Worm (Caenorhabditis elegans) whole organism, L1 larva: ENCODE measurements around the gene H28G03.3.

ENCODE experiments used
- C16A3.4 ChIP-seq: fragments of 150-350 bp; optimal IDR thresholded peaks from 2 replicates; lab custom pipeline; 2014; ENCODE audit warnings: missing biosample characterization, missing genetic modification characterization
- C34B4.2 ChIP-seq: sonication (generic microtip); optimal IDR thresholded peaks from 2 replicates; lab custom pipeline; 2017; ENCODE audit warnings: mild to moderate bottlenecking, missing genetic modification characterization, missing compliant biosample characterization
- Y116A8C.19 ChIP-seq: sonication (generic microtip); optimal IDR thresholded peaks from 2 replicates; lab custom pipeline; 2016; ENCODE audit warnings: missing compliant biosample characterization, missing genetic modification characterization, borderline replicate concordance
- alr-1 ChIP-seq: fragments of 200-800 bp; sonication (Bioruptor generic); optimal IDR thresholded peaks from 2 replicates; lab custom pipeline; 2018; ENCODE audit warnings: borderline replicate concordance, mild to moderate bottlenecking, missing genetic modification characterization, missing compliant biosample characterization
- aly-2 ChIP-seq: fragments of 150-350 bp; optimal IDR thresholded peaks from 2 replicates; lab custom pipeline; 2014; ENCODE audit warnings: missing biosample characterization, missing genetic modification characterization
- ama-1 ChIP-seq: fragments of 150-350 bp; optimal IDR thresholded peaks from 2 replicates; lab custom pipeline; 2014
- blmp-1 ChIP-seq: fragments of 150-350 bp; optimal IDR thresholded peaks from 2 replicates; lab custom pipeline; 2014; ENCODE audit warnings: missing biosample characterization, missing genetic modification characterization
- ceh-63 ChIP-seq: fragments of 200-800 bp; sonication (Bioruptor generic); optimal IDR thresholded peaks from 2 replicates; lab custom pipeline; 2018; ENCODE audit warnings: mild to moderate bottlenecking, missing genetic modification characterization, missing compliant biosample characterization
- ceh-90 ChIP-seq: sonication (generic microtip); optimal IDR thresholded peaks from 2 replicates; lab custom pipeline; 2016; ENCODE audit warnings: missing genetic modification characterization, missing compliant biosample characterization
- ces-1 ChIP-seq: fragments of 150-350 bp; optimal IDR thresholded peaks from 2 replicates; lab custom pipeline; 2014; ENCODE audit warnings: missing biosample characterization, missing genetic modification reagents, missing genetic modification characterization
- dpl-1 ChIP-seq, 3 experiments: fragments of 150-350 bp in 2 of 3; sonication (generic microtip) in 1 of 3; optimal IDR thresholded peaks; 2 replicates each; lab custom pipeline; 2014 to 2017; ENCODE audit warnings: missing biosample characterization in 3 of 3, missing genetic modification characterization in 3 of 3, missing genetic modification reagents in 3 of 3
- dsc-1 ChIP-seq: sonication (generic microtip); optimal IDR thresholded peaks from 2 replicates; lab custom pipeline; 2016; ENCODE audit warnings: mild to moderate bottlenecking, missing genetic modification characterization, missing compliant biosample characterization
- efl-1 ChIP-seq, 4 experiments: fragments of 150-350 bp; optimal IDR thresholded peaks in 3 of 4; peaks in 1 of 4; 1 replicate in 1 of 4; 2 replicates in 3 of 4; lab custom pipeline; 2014; ENCODE audit warnings: missing biosample characterization in 2 of 4, missing genetic modification characterization in 2 of 4, missing genetic modification reagents in 2 of 4
- efl-3 ChIP-seq: fragments of 200-800 bp; sonication (Bioruptor generic); optimal IDR thresholded peaks from 2 replicates; lab custom pipeline; 2018; ENCODE audit warnings: mild to moderate bottlenecking, missing genetic modification characterization, missing compliant biosample characterization
- elt-3 ChIP-seq, 6 experiments: fragments of 150-350 bp in 1 of 6; sonication (generic microtip); optimal IDR thresholded peaks; 2 replicates each; lab custom pipeline; 2017 to 2018; ENCODE audit warnings: missing biosample characterization in 6 of 6, missing genetic modification characterization in 6 of 6, inconsistent platforms in 1 of 6
- fkh-10 ChIP-seq: sonication (generic microtip); optimal IDR thresholded peaks from 2 replicates; lab custom pipeline; 2017; ENCODE audit warnings: missing biosample characterization, missing genetic modification reagents, missing genetic modification characterization
- fkh-8 ChIP-seq: sonication (generic microtip); optimal IDR thresholded peaks from 2 replicates; lab custom pipeline; 2016; ENCODE audit warnings: mild to moderate bottlenecking, missing genetic modification characterization, missing compliant biosample characterization
- grh-1 ChIP-seq: fragments of 200-800 bp; sonication (Bioruptor generic); IDR thresholded peaks from 2 replicates; pipeline ENCODE4 v1.3.6; 2022; ENCODE audit warnings: missing genetic modification reagents, missing genetic modification characterization, missing compliant biosample characterization
- hpl-2 ChIP-seq: fragments of 150-350 bp; optimal IDR thresholded peaks from 2 replicates; lab custom pipeline; 2014; ENCODE audit warnings: missing biosample characterization, missing genetic modification reagents, missing genetic modification characterization
- irx-1 ChIP-seq: sonication (generic microtip); optimal IDR thresholded peaks from 2 replicates; lab custom pipeline; 2016; ENCODE audit warnings: missing genetic modification characterization, missing compliant biosample characterization
- isw-1 ChIP-seq: fragments of 200-800 bp; sonication (Bioruptor generic); IDR thresholded peaks from 2 replicates; pipeline ENCODE4 v1.3.6; 2022; ENCODE audit warnings: missing genetic modification characterization, missing compliant biosample characterization
- lin-13 ChIP-seq: fragments of 150-350 bp; optimal IDR thresholded peaks from 2 replicates; lab custom pipeline; 2014; ENCODE audit warnings: missing biosample characterization, missing genetic modification reagents, missing genetic modification characterization
- lin-14 ChIP-seq: fragments of 200-800 bp; sonication (Bioruptor generic); optimal IDR thresholded peaks from 2 replicates; lab custom pipeline; 2018; ENCODE audit warnings: mild to moderate bottlenecking, missing genetic modification characterization, moderate library complexity, missing compliant biosample characterization
- lin-35 ChIP-seq, 2 experiments: fragments of 150-350 bp; optimal IDR thresholded peaks; 2 replicates each; lab custom pipeline; 2014; ENCODE audit warnings: missing biosample characterization in 2 of 2, missing genetic modification characterization in 2 of 2, missing genetic modification reagents in 2 of 2
- lsy-2 ChIP-seq, 2 experiments: fragments of 150-350 bp; optimal IDR thresholded peaks; 2 replicates each; lab custom pipeline; 2014; ENCODE audit warnings: missing biosample characterization in 2 of 2, missing genetic modification characterization in 2 of 2
- mep-1 ChIP-seq: fragments of 150-350 bp; optimal IDR thresholded peaks from 2 replicates; lab custom pipeline; 2014; ENCODE audit warnings: missing biosample characterization, missing genetic modification characterization
- nhr-11 ChIP-seq: fragments of 150-350 bp; optimal IDR thresholded peaks from 2 replicates; lab custom pipeline; 2014; ENCODE audit warnings: missing biosample characterization, missing genetic modification characterization
- nhr-12 ChIP-seq: sonication (generic microtip); optimal IDR thresholded peaks from 2 replicates; lab custom pipeline; 2017; ENCODE audit warnings: missing biosample characterization, missing genetic modification characterization
- nhr-20 ChIP-seq: sonication (generic microtip); optimal IDR thresholded peaks from 2 replicates; lab custom pipeline; 2016; ENCODE audit warnings: mild to moderate bottlenecking, missing genetic modification characterization, missing compliant biosample characterization
- nhr-237 ChIP-seq: fragments of 150-350 bp; optimal IDR thresholded peaks from 2 replicates; lab custom pipeline; 2014; ENCODE audit warnings: missing biosample characterization, missing genetic modification characterization
- nhr-47 ChIP-seq: sonication (generic microtip); optimal IDR thresholded peaks from 2 replicates; lab custom pipeline; 2016; ENCODE audit warnings: mild to moderate bottlenecking, missing genetic modification characterization, moderate library complexity, missing compliant biosample characterization
- nhr-71 ChIP-seq: sonication (generic microtip); optimal IDR thresholded peaks from 2 replicates; lab custom pipeline; 2016; ENCODE audit warnings: mild to moderate bottlenecking, missing genetic modification characterization, moderate library complexity, missing compliant biosample characterization
- nhr-76 ChIP-seq: sonication (generic microtip); optimal IDR thresholded peaks from 2 replicates; lab custom pipeline; 2017; ENCODE audit warnings: missing biosample characterization, missing genetic modification characterization
- pag-3 ChIP-seq: sonication (generic microtip); optimal IDR thresholded peaks from 2 replicates; lab custom pipeline; 2017; ENCODE audit warnings: missing genetic modification characterization, mild to moderate bottlenecking, missing compliant biosample characterization, antibody characterized with exemption, borderline replicate concordance; ENCODE audit not compliant: insufficient read depth
- pax-3 ChIP-seq: fragments of 200-800 bp; sonication (Bioruptor generic); optimal IDR thresholded peaks from 2 replicates; lab custom pipeline; 2018; ENCODE audit warnings: mild to moderate bottlenecking, missing genetic modification characterization, moderate library complexity, missing compliant biosample characterization
- pqm-1 ChIP-seq: sonication (generic microtip); optimal IDR thresholded peaks from 3 replicates; lab custom pipeline; 2017; ENCODE audit warnings: missing biosample characterization, missing genetic modification characterization
- rnt-1 ChIP-seq: sonication (generic microtip); optimal IDR thresholded peaks from 2 replicates; lab custom pipeline; 2016; ENCODE audit warnings: mild to moderate bottlenecking, missing genetic modification characterization, moderate library complexity, missing compliant biosample characterization
- skn-1 ChIP-seq: fragments of 150-350 bp; optimal IDR thresholded peaks from 2 replicates; lab custom pipeline; 2014; ENCODE audit warnings: missing biosample characterization, missing genetic modification characterization
- snu-23 ChIP-seq: sonication (generic microtip); optimal IDR thresholded peaks from 2 replicates; lab custom pipeline; 2016; ENCODE audit warnings: missing genetic modification characterization, missing compliant biosample characterization
- sptf-1 ChIP-seq: fragments of 150-350 bp; optimal IDR thresholded peaks from 2 replicates; lab custom pipeline; 2014; ENCODE audit warnings: missing biosample characterization, missing genetic modification characterization
- swsn-7 ChIP-seq: sonication (generic microtip); optimal IDR thresholded peaks from 2 replicates; lab custom pipeline; 2016; ENCODE audit warnings: missing genetic modification characterization, missing compliant biosample characterization
- unc-62 ChIP-seq: fragments of 150-350 bp; optimal IDR thresholded peaks from 2 replicates; lab custom pipeline; 2014; ENCODE audit warnings: missing biosample characterization, missing genetic modification reagents, missing genetic modification characterization
- vab-15 ChIP-seq: sonication (generic microtip); optimal IDR thresholded peaks from 2 replicates; lab custom pipeline; 2017; ENCODE audit warnings: missing genotype, mild to moderate bottlenecking, missing genetic modification characterization, missing compliant biosample characterization
- zip-4 ChIP-seq: fragments of 200-800 bp; sonication (Bioruptor generic); optimal IDR thresholded peaks from 2 replicates; lab custom pipeline; 2018; ENCODE audit warnings: mild to moderate bottlenecking, missing genetic modification characterization, moderate library complexity, missing compliant biosample characterization
- ztf-11 ChIP-seq, 2 experiments: sonication (generic microtip); optimal IDR thresholded peaks; 2 replicates each; lab custom pipeline; 2016 to 2017; ENCODE audit warnings: missing genetic modification characterization in 2 of 2, missing biosample characterization in 1 of 2, missing compliant biosample characterization in 1 of 2
- ztf-4 ChIP-seq: fragments of 150-350 bp; optimal IDR thresholded peaks from 2 replicates; lab custom pipeline; 2014; ENCODE audit warnings: missing biosample characterization, missing genetic modification characterization

H28G03.3 gene

DNA sequence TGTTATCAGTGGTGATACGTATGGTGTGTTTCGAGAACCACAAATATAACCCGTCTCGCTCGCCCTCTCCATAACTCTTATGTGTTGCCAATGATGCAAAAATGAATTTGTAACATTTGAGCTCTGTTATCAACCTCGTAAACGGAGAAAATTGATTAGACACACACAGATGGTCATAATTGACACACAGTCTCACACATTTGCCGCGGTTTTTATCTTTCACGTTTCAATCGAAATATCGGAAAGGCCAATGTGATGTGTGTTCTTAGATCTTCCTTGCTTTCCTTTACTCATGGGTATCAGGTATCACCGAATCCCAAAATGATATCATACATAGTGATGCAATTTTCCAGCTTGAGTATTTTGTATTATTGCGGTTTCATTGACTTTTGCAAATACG is 12.6 kb downstream of the H28G03.3 start (continued):
- TF ChIP-seq isw-1 (GFP tag; lab: Robert Waterston, UW) (no peak), ama-1 (lab: Kevin White, UChicago) (no peak), nhr-71 (tag; lab: Kevin White, UChicago) (peak; percentile 57), ceh-63 (GFP tag; lab: Kevin White, UChicago) (no peak), lin-35 (GFP tag; optimal IDR thresholded peaks at IDR 0.05; lab: Kevin White, UChicago) (peak in 1 of 2 experiments; percentile 65), grh-1 (GFP tag; lab: Robert Waterston, UW) (no peak), mep-1 (tag; lab: Kevin White, UChicago) (peak; percentile 26), aly-2 (tag; lab: Kevin White, UChicago) (no peak), pqm-1 (tag; lab: Kevin White, UChicago) (no peak), C16A3.4 (no peak), lin-13 (GFP tag; lab: Kevin White, UChicago) (no peak), nhr-47 (tag; lab: Kevin White, UChicago) (no peak), lsy-2 (tag; optimal IDR thresholded peaks at IDR 0.05; lab: Kevin White, UChicago) (peak in 1 of 2 experiments; percentile 29), dpl-1 (GFP tag; optimal IDR thresholded peaks at IDR 0.05; lab: Kevin White, UChicago) (no peak), nhr-76 (tag; lab: Kevin White, UChicago) (no peak), nhr-20 (tag; lab: Kevin White, UChicago) (peak; percentile 54), ztf-4 (no peak), fkh-8 (tag; lab: Kevin White, UChicago) (no peak), pax-3 (tag; lab: Kevin White, UChicago) (no peak), ztf-11 (tag; optimal IDR thresholded peaks at IDR 0.05; lab: Kevin White, UChicago) (no peak), efl-3 (GFP tag; lab: Kevin White, UChicago) (no peak), nhr-12 (tag; lab: Kevin White, UChicago) (no peak), nhr-237 (tag; lab: Kevin White, UChicago) (no peak), sptf-1 (tag; lab: Kevin White, UChicago) (no peak), nhr-11 (no peak), Y116A8C.19 (tag; lab: Kevin White, UChicago) (no peak), dsc-1 (tag; lab: Kevin White, UChicago) (no peak), pag-3 (tag; lab: Kevin White, UChicago) (no peak), ceh-90 (no peak), efl-1 (optimal IDR thresholded peaks at IDR 0.05; lab: Kevin White, UChicago) (no peak), efl-1 (GFP tag; optimal IDR thresholded peaks at IDR 0.05 in 1 of 2; lab: Kevin White, UChicago) (peak in 1 of 2 experiments; percentile 80), alr-1 (tag; lab: Kevin White, UChicago) (no peak), irx-1 (tag; lab: Kevin White, UChicago) (no peak), snu-23 (GFP tag; lab: Kevin White, UChicago) (peak; percentile 31), vab-15 (tag; lab: Kevin White, UChicago) (no peak), fkh-10 (GFP tag; lab: Kevin White, UChicago) (no peak), rnt-1 (tag; lab: Kevin White, UChicago) (no peak), hpl-2 (GFP tag; lab: Kevin White, UChicago) (no peak), unc-62 (no peak)

- TF ChIP-seq C34B4.2 (no peak), skn-1 (tag; lab: Kevin White, UChicago) (no peak), unc-62 (no peak), elt-3 (tag; optimal IDR thresholded peaks at IDR 0.05; lab: Kevin White, UChicago) (peak in 1 of 6 experiments; percentile 35), irx-1 (tag; lab: Kevin White, UChicago) (no peak), snu-23 (GFP tag; lab: Kevin White, UChicago) (peak; percentile 18), ces-1 (GFP tag; lab: Kevin White, UChicago) (no peak), zip-4 (GFP tag; lab: Kevin White, UChicago) (no peak), swsn-7 (no peak), lin-35 (GFP tag; optimal IDR thresholded peaks at IDR 0.05; lab: Kevin White, UChicago) (no peak), lin-14 (peak; percentile 29), nhr-20 (tag; lab: Kevin White, UChicago) (peak; percentile 39), blmp-1 (tag; lab: Kevin White, UChicago) (peak; percentile 39), pag-3 (tag; lab: Kevin White, UChicago) (no peak)
Measured at ce11 chrX:5213032-5213431, 13.1 kb downstream of the H28G03.3 start.
